Worm (Caenorhabditis elegans): ENCODE measurements around the gene grl-4.

DNA sequence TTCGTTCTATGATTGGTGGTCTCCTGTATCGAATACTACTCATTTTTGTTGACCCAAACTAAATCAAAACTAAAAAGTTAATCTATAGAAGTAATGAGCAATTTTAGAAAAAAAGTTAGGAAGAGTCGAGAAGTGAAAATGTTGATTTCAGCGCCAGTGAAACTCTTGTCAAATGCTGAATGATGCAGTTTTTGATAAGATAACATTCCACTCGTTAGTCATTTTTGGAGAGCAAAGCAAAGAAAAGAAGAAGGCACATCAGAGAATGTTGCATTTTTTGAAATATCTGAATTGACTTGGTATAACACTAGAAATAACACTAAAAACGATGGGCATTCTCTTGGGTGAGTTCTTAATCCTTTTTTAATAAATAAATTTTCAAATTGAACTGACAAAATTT lies 18.4 kb upstream of the grl-4 start, which contains the start of gene sqst-2:
- no peak for TF ChIP-seq mab-5 (tag; optimal IDR thresholded peaks at IDR 0.05)
- TF ChIP-seq nhr-12 (tag; optimal IDR thresholded peaks at IDR 0.05) = no peak
- TF ChIP-seq unc-62 (GFP tag; optimal IDR thresholded peaks at IDR 0.05) = no peak
- no peak for TF ChIP-seq nhr-25 (tag; optimal IDR thresholded peaks at IDR 0.05)
- no peak for TF ChIP-seq ztf-1 (GFP tag; conservative IDR thresholded peaks at IDR 0.05)
- TF ChIP-seq ceh-82 (tag; optimal IDR thresholded peaks at IDR 0.05) = no peak
- no peak for TF ChIP-seq nhr-77 (tag; optimal IDR thresholded peaks at IDR 0.05)
- no peak for TF ChIP-seq R02D3.7 (tag; optimal IDR thresholded peaks at IDR 0.05)
- TF ChIP-seq mdl-1 (tag; optimal IDR thresholded peaks at IDR 0.05) = no peak
- no peak for TF ChIP-seq elt-1 (tag; optimal IDR thresholded peaks at IDR 0.05)
- no peak for TF ChIP-seq ztf-11 (tag; optimal IDR thresholded peaks at IDR 0.05)
